Worm (Caenorhabditis elegans) whole organism, young adult: Measurements from ENCODE around the gene snu-23.

Experiments used
- C06A6.2 ChIP-seq: fragments of 200-800 bp; sonication (Bioruptor generic); conservative IDR thresholded peaks from 2 replicates; pipeline ENCODE4 v1.3.6; 2022; ENCODE audit warnings: missing genetic modification characterization, missing compliant biosample characterization
- F52B5.7 ChIP-seq: sonication (generic microtip); optimal IDR thresholded peaks from 2 replicates; lab custom pipeline; 2016; ENCODE audit warnings: mild to moderate bottlenecking, missing genetic modification characterization, missing compliant biosample characterization
- F57A8.1 ChIP-seq: fragments of 200-800 bp; sonication (Bioruptor generic); optimal IDR thresholded peaks from 2 replicates; lab custom pipeline; 2018; ENCODE audit warnings: mild to moderate bottlenecking, missing genetic modification characterization, moderate library complexity, missing compliant biosample characterization
- K12H6.12 ChIP-seq: fragments of 200-800 bp; sonication (Bioruptor generic); optimal IDR thresholded peaks from 2 replicates; lab custom pipeline; 2018; ENCODE audit warnings: mild to moderate bottlenecking, missing genetic modification characterization, missing compliant biosample characterization
- T07F8.4 ChIP-seq: sonication (generic microtip); optimal IDR thresholded peaks from 2 replicates; lab custom pipeline; 2016; ENCODE audit warnings: mild to moderate bottlenecking, missing genetic modification characterization, moderate library complexity, missing compliant biosample characterization
- Y53G8AR.9 ChIP-seq: fragments of 200-800 bp; sonication (Bioruptor generic); conservative IDR thresholded peaks from 2 replicates; pipeline ENCODE4 v1.3.6; 2022; ENCODE audit warnings: missing genetic modification reagents, missing genetic modification characterization, missing compliant biosample characterization
- Y56A3A.18 ChIP-seq: fragments of 200-800 bp; sonication (Bioruptor generic); IDR thresholded peaks from 2 replicates; pipeline ENCODE4 v1.3.6; 2022; ENCODE audit warnings: missing genetic modification reagents, missing genetic modification characterization, missing compliant biosample characterization
- ZK185.1 ChIP-seq: sonication (generic microtip); optimal IDR thresholded peaks from 2 replicates; lab custom pipeline; 2016; ENCODE audit warnings: mild to moderate bottlenecking, missing genetic modification characterization, missing compliant biosample characterization; ENCODE audit not compliant: poor library complexity, severe bottlenecking
- athp-1 ChIP-seq: sonication (generic microtip); optimal IDR thresholded peaks from 2 replicates; lab custom pipeline; 2017; ENCODE audit warnings: mild to moderate bottlenecking, missing genetic modification characterization, missing compliant biosample characterization
- attf-5 ChIP-seq: fragments of 200-800 bp; sonication (Bioruptor generic); optimal IDR thresholded peaks from 2 replicates; lab custom pipeline; 2018; ENCODE audit warnings: mild to moderate bottlenecking, missing genetic modification characterization, missing compliant biosample characterization
- cebp-1 ChIP-seq, 2 experiments: fragments of 200-800 bp in 1 of 2; sonication (Bioruptor generic) in 1 of 2; sonication (generic microtip) in 1 of 2; IDR thresholded peaks in 1 of 2; optimal IDR thresholded peaks in 1 of 2; 2 replicates each; pipeline versions ENCODE4 v1.3.6 to Lab custom; 2017 to 2022; ENCODE audit warnings: missing compliant biosample characterization in 2 of 2, missing genetic modification characterization in 2 of 2, mild to moderate bottlenecking in 1 of 2, missing genetic modification reagents in 1 of 2, moderate library complexity in 1 of 2
- ceh-27 ChIP-seq: fragments of 200-800 bp; sonication (Bioruptor generic); optimal IDR thresholded peaks from 2 replicates; lab custom pipeline; 2018; ENCODE audit warnings: mild to moderate bottlenecking, missing genetic modification characterization, moderate library complexity, missing compliant biosample characterization
- ceh-40 ChIP-seq: fragments of 200-800 bp; sonication (Bioruptor generic); IDR thresholded peaks from 2 replicates; pipeline ENCODE4 v1.3.6; 2022; ENCODE audit warnings: missing genetic modification characterization, missing compliant biosample characterization
- ceh-91 ChIP-seq: fragments of 200-800 bp; sonication (Bioruptor generic); IDR thresholded peaks from 2 replicates; pipeline ENCODE4 v1.3.6; 2022; ENCODE audit warnings: missing genetic modification reagents, missing genetic modification characterization, missing compliant biosample characterization
- dpl-1 ChIP-seq: fragments of 150-350 bp; optimal IDR thresholded peaks from 2 replicates; lab custom pipeline; 2014; ENCODE audit warnings: missing biosample characterization, missing genetic modification reagents, missing genetic modification characterization
- egl-18 ChIP-seq: fragments of 200-800 bp; sonication (Bioruptor generic); IDR thresholded peaks from 2 replicates; pipeline ENCODE4 v1.3.6; 2022; ENCODE audit warnings: missing genetic modification reagents, missing genetic modification characterization, missing compliant biosample characterization
- egl-44 ChIP-seq: fragments of 200-800 bp; sonication (Bioruptor generic); IDR thresholded peaks from 2 replicates; pipeline ENCODE4 v1.3.6; 2022; ENCODE audit warnings: missing genetic modification reagents, missing genetic modification characterization, missing compliant biosample characterization
- egrh-3 ChIP-seq: fragments of 200-800 bp; sonication (Bioruptor generic); IDR thresholded peaks from 2 replicates; pipeline ENCODE4 v1.3.6; 2022; ENCODE audit warnings: missing genetic modification reagents, missing genetic modification characterization, missing compliant biosample characterization
- ekl-4 ChIP-seq: fragments of 200-800 bp; sonication (Bioruptor generic); IDR thresholded peaks from 2 replicates; pipeline ENCODE4 v1.3.6; 2022; ENCODE audit warnings: missing genetic modification reagents, missing genetic modification characterization, missing compliant biosample characterization
- gei-17 ChIP-seq: fragments of 200-800 bp; sonication (Bioruptor generic); optimal IDR thresholded peaks from 2 replicates; lab custom pipeline; 2018; ENCODE audit warnings: mild to moderate bottlenecking, missing genetic modification characterization, missing compliant biosample characterization
- hmg-1.2 ChIP-seq: fragments of 200-800 bp; sonication (Bioruptor generic); IDR thresholded peaks from 2 replicates; pipeline ENCODE4 v1.3.6; 2022; ENCODE audit warnings: missing genetic modification reagents, missing genetic modification characterization, missing compliant biosample characterization
- hsf-1 ChIP-seq: fragments of 200-800 bp; sonication (Bioruptor generic); IDR thresholded peaks from 2 replicates; pipeline ENCODE4 v1.3.6; 2022; ENCODE audit warnings: missing genetic modification reagents, missing genetic modification characterization, missing compliant biosample characterization
- let-607 ChIP-seq, 2 experiments: fragments of 200-800 bp in 1 of 2; sonication (Bioruptor generic) in 1 of 2; sonication (generic microtip) in 1 of 2; optimal IDR thresholded peaks; 2 replicates each; lab custom pipeline; 2016 to 2018; ENCODE audit warnings: mild to moderate bottlenecking in 2 of 2, missing compliant biosample characterization in 2 of 2, missing genetic modification characterization in 2 of 2, moderate library complexity in 2 of 2, missing genotype in 1 of 2
- lin-26 ChIP-seq: fragments of 200-800 bp; sonication (Bioruptor generic); IDR thresholded peaks from 2 replicates; pipeline ENCODE4 v1.3.6; 2022; ENCODE audit warnings: missing genetic modification reagents, missing genetic modification characterization, missing compliant biosample characterization
- lin-40 ChIP-seq: sonication (generic microtip); optimal IDR thresholded peaks from 2 replicates; lab custom pipeline; 2016; ENCODE audit warnings: missing genetic modification characterization, mild to moderate bottlenecking, missing compliant biosample characterization, missing genotype, missing genetic modification reagents
- lsl-1 ChIP-seq: fragments of 200-800 bp; sonication (Bioruptor generic); optimal IDR thresholded peaks from 2 replicates; lab custom pipeline; 2018; ENCODE audit warnings: mild to moderate bottlenecking, missing genetic modification characterization, moderate library complexity, missing compliant biosample characterization
- madf-10 ChIP-seq: sonication (generic microtip); optimal IDR thresholded peaks from 2 replicates; lab custom pipeline; 2016; ENCODE audit warnings: mild to moderate bottlenecking, missing genetic modification characterization, missing compliant biosample characterization
- nfya-1 ChIP-seq: sonication (generic microtip); optimal IDR thresholded peaks from 2 replicates; lab custom pipeline; 2017; ENCODE audit warnings: antibody characterized with exemption, missing compliant biosample characterization, missing genetic modification characterization, borderline replicate concordance; ENCODE audit not compliant: insufficient read depth
- nfya-2 ChIP-seq: fragments of 200-800 bp; sonication (Bioruptor generic); IDR thresholded peaks from 2 replicates; pipeline ENCODE4 v1.3.6; 2022; ENCODE audit warnings: missing genetic modification reagents, missing genetic modification characterization, missing compliant biosample characterization
- nfyb-1 ChIP-seq: fragments of 200-800 bp; sonication (Bioruptor generic); IDR thresholded peaks from 2 replicates; pipeline ENCODE4 v1.3.6; 2022; ENCODE audit warnings: missing genetic modification reagents, missing genetic modification characterization, missing compliant biosample characterization
- nhr-120 ChIP-seq: fragments of 200-800 bp; sonication (Bioruptor generic); IDR thresholded peaks from 2 replicates; pipeline ENCODE4 v1.3.6; 2022; ENCODE audit warnings: missing genetic modification characterization, missing compliant biosample characterization
- nhr-179 ChIP-seq: sonication (generic microtip); optimal IDR thresholded peaks from 2 replicates; lab custom pipeline; 2016; ENCODE audit warnings: mild to moderate bottlenecking, missing genetic modification characterization, missing compliant biosample characterization
- nhr-27 ChIP-seq: fragments of 200-800 bp; sonication (Bioruptor generic); optimal IDR thresholded peaks from 2 replicates; lab custom pipeline; 2018; ENCODE audit warnings: mild to moderate bottlenecking, missing genetic modification characterization, moderate library complexity, missing compliant biosample characterization
- nhr-80 ChIP-seq: sonication (generic microtip); optimal IDR thresholded peaks from 2 replicates; lab custom pipeline; 2016; ENCODE audit warnings: missing genetic modification characterization, missing compliant biosample characterization
- nhr-90 ChIP-seq: sonication (generic microtip); optimal IDR thresholded peaks from 2 replicates; lab custom pipeline; 2016; ENCODE audit warnings: missing genotype, mild to moderate bottlenecking, missing genetic modification characterization, missing compliant biosample characterization
- repo-1 ChIP-seq: sonication (generic microtip); optimal IDR thresholded peaks from 2 replicates; lab custom pipeline; 2017; ENCODE audit warnings: mild to moderate bottlenecking, missing genetic modification characterization, missing compliant biosample characterization
- sea-2 ChIP-seq: fragments of 200-800 bp; sonication (Bioruptor generic); IDR thresholded peaks from 2 replicates; pipeline ENCODE4 v1.3.6; 2022; ENCODE audit warnings: missing genetic modification characterization, missing compliant biosample characterization
- snpc-1.1 ChIP-seq: sonication (generic microtip); optimal IDR thresholded peaks from 2 replicates; lab custom pipeline; 2017; ENCODE audit warnings: missing genetic modification characterization, mild to moderate bottlenecking, missing compliant biosample characterization, antibody characterized with exemption, moderate library complexity, missing genotype, missing genetic modification reagents; ENCODE audit not compliant: insufficient read depth
- tlf-1 ChIP-seq: fragments of 200-800 bp; sonication (Bioruptor generic); optimal IDR thresholded peaks from 2 replicates; lab custom pipeline; 2018; ENCODE audit warnings: mild to moderate bottlenecking, missing genetic modification characterization, missing compliant biosample characterization
- ztf-18 ChIP-seq: sonication (generic microtip); optimal IDR thresholded peaks from 2 replicates; lab custom pipeline; 2016; ENCODE audit warnings: missing genotype, mild to moderate bottlenecking, missing genetic modification characterization, missing compliant biosample characterization
- ztf-3 ChIP-seq: fragments of 200-800 bp; sonication (Bioruptor generic); optimal IDR thresholded peaks from 2 replicates; lab custom pipeline; 2018; ENCODE audit warnings: mild to moderate bottlenecking, missing genetic modification characterization, missing compliant biosample characterization

Gene snu-23

ce11 chrIII:7733563-7733962 lies 36.4 kb downstream of the snu-23 start (continued):
- peak; percentile 34; the same call in 1 of the 2 replicates for TF ChIP-seq cebp-1 (GFP tag; IDR thresholded peaks at IDR 0.05; lab: Robert Waterston, UW)
- TF ChIP-seq cebp-1 (tag; optimal IDR thresholded peaks at IDR 0.05; lab: Kevin White, UChicago): no peak
- no peak for TF ChIP-seq athp-1 (tag; lab: Kevin White, UChicago)

- TF ChIP-seq nhr-120 (no peak), hmg-1.2 (GFP tag; lab: Robert Waterston, UW) (no peak), Y53G8AR.9 (GFP tag; lab: Robert Waterston, UW) (0 out of 2 replicates have a peak, but pooled peaks have one; percentile 10), ekl-4 (GFP tag; lab: Robert Waterston, UW) (peak; percentile 29; the same call in 1 of the 2 replicates), dpl-1 (no peak), nfyb-1 (0 out of 2 replicates have a peak, but pooled peaks have one; percentile 41)
- TF ChIP-seq, all 124 proteins: peak for 3
Measured at ce11 chrIII:7731085-7731484, 38.8 kb downstream of the snu-23 start.

- TF ChIP-seq attf-5 (GFP tag; lab: Kevin White, UChicago) (peak; percentile 2), C06A6.2 (no peak), nfyb-1 (peak; percentile 57; the same call in 1 of the 2 replicates), let-607 (tag; optimal IDR thresholded peaks at IDR 0.05; lab: Kevin White, UChicago) (peak; percentile 14 to 67), ZK185.1 (tag; lab: Kevin White, UChicago) (peak; percentile 51), egl-44 (no peak), nhr-80 (tag; lab: Kevin White, UChicago) (peak; percentile 93), F52B5.7 (tag; lab: Kevin White, UChicago) (no peak), tlf-1 (GFP tag; lab: Kevin White, UChicago) (peak; percentile 25), egl-18 (GFP tag; lab: Robert Waterston, UW) (0 out of 2 replicates have a peak, but pooled peaks have one; percentile 31)
Measured at ce11 chrIII:7730331-7730730, 39.6 kb downstream of the snu-23 start.

- TF ChIP-seq ztf-3 (GFP tag; lab: Kevin White, UChicago) (no peak), T07F8.4 (no peak), madf-10 (tag; lab: Kevin White, UChicago) (peak; percentile 51), nhr-179 (tag; lab: Kevin White, UChicago) (peak; percentile 28), lin-26 (GFP tag; lab: Robert Waterston, UW) (no peak), attf-5 (GFP tag; lab: Kevin White, UChicago) (peak; percentile 2), ceh-27 (GFP tag; lab: Kevin White, UChicago) (peak; percentile 47), ztf-18 (no peak), gei-17 (GFP tag; lab: Kevin White, UChicago) (no peak), nfya-2 (GFP tag; lab: Robert Waterston, UW) (no peak), lsl-1 (GFP tag; lab: Kevin White, UChicago) (peak; percentile 5), ceh-40 (0 out of 2 replicates have a peak, but pooled peaks have one; percentile 8), snpc-1.1 (no peak), nhr-90 (tag; lab: Kevin White, UChicago) (peak; percentile 11), lin-40 (tag; lab: Kevin White, UChicago) (peak; percentile 49), hsf-1 (0 out of 2 replicates have a peak, but pooled peaks have one; percentile 34), ceh-91 (GFP tag; lab: Robert Waterston, UW) (no peak), K12H6.12 (tag; lab: Kevin White, UChicago) (peak; percentile 64), cebp-1 (GFP tag; IDR thresholded peaks at IDR 0.05; lab: Robert Waterston, UW) (no peak), cebp-1 (tag; optimal IDR thresholded peaks at IDR 0.05; lab: Kevin White, UChicago) (peak; percentile 39), egrh-3 (GFP tag; lab: Robert Waterston, UW) (peak; percentile 63; the same call in 1 of the 2 replicates), ZK185.1 (tag; lab: Kevin White, UChicago) (peak; percentile 37), nhr-27 (tag; lab: Kevin White, UChicago) (no peak), repo-1 (no peak), nfya-1 (tag; lab: Kevin White, UChicago) (no peak), sea-2 (GFP tag; lab: Robert Waterston, UW) (no peak), Y56A3A.18 (GFP tag; lab: Robert Waterston, UW) (0 out of 2 replicates have a peak, but pooled peaks have one; percentile 48), nhr-120 (no peak), F57A8.1 (GFP tag; lab: Kevin White, UChicago) (no peak)
Measured at ce11 chrIII:7729534-7730061, 40.3 kb downstream of the snu-23 start, which contains the start of gene ZK112.4. Gene ZK112.4, minus strand, starts transcription at chrIII:7730011.
